Worm (Caenorhabditis elegans) whole organism, L3 larva: ENCODE measurements around the gene pges-2.

Experiments used
- R02D3.7 ChIP-seq: fragments of 150-350 bp; optimal IDR thresholded peaks from 2 replicates; lab custom pipeline; 2014; ENCODE audit warnings: missing biosample characterization, missing genetic modification characterization
- ZK546.5 ChIP-seq: sonication (generic microtip); optimal IDR thresholded peaks from 2 replicates; lab custom pipeline; 2017; ENCODE audit warnings: missing biosample characterization, missing genetic modification characterization
- ceh-82 ChIP-seq: fragments of 150-350 bp; optimal IDR thresholded peaks from 2 replicates; lab custom pipeline; 2014; ENCODE audit warnings: missing biosample characterization, missing genetic modification characterization
- ceh-9 ChIP-seq: sonication (generic microtip); optimal IDR thresholded peaks from 2 replicates; lab custom pipeline; 2018; ENCODE audit warnings: missing biosample characterization, missing genetic modification characterization
- daf-12 ChIP-seq: fragments of 150-350 bp; optimal IDR thresholded peaks from 2 replicates; lab custom pipeline; 2014; ENCODE audit warnings: missing biosample characterization, missing genetic modification reagents, missing genetic modification characterization
- egl-5 ChIP-seq: fragments of 150-350 bp; optimal IDR thresholded peaks from 2 replicates; lab custom pipeline; 2017; ENCODE audit warnings: missing biosample characterization, missing genetic modification reagents, missing genetic modification characterization, inconsistent platforms
- elt-1 ChIP-seq: fragments of 150-350 bp; optimal IDR thresholded peaks from 2 replicates; lab custom pipeline; 2014; ENCODE audit warnings: missing biosample characterization, missing genetic modification characterization
- elt-2 ChIP-seq: sonication (generic microtip); optimal IDR thresholded peaks from 2 replicates; lab custom pipeline; 2016; ENCODE audit warnings: missing genetic modification reagents, mild to moderate bottlenecking, missing genetic modification characterization, missing compliant biosample characterization
- elt-3 ChIP-seq, 3 experiments: fragments of 150-350 bp in 1 of 3; sonication (generic microtip) in 2 of 3; optimal IDR thresholded peaks; 2 replicates in 2 of 3; 4 replicates in 1 of 3; lab custom pipeline; 2014 to 2017; ENCODE audit warnings: missing biosample characterization in 3 of 3, missing genetic modification characterization in 3 of 3
- eor-1 ChIP-seq, 2 experiments: fragments of 150-350 bp; optimal IDR thresholded peaks; 2 replicates each; lab custom pipeline; 2014 to 2018; ENCODE audit warnings: missing biosample characterization in 2 of 2, missing genetic modification characterization in 2 of 2
- fkh-10 ChIP-seq: sonication (generic microtip); optimal IDR thresholded peaks from 2 replicates; lab custom pipeline; 2017; ENCODE audit warnings: missing biosample characterization, missing genetic modification reagents, missing genetic modification characterization
- fkh-2 ChIP-seq: fragments of 150-350 bp; optimal IDR thresholded peaks from 2 replicates; lab custom pipeline; 2014; ENCODE audit warnings: missing biosample characterization, missing genetic modification reagents, missing genetic modification characterization
- fos-1 ChIP-seq: fragments of 150-350 bp; optimal IDR thresholded peaks from 2 replicates; lab custom pipeline; 2014; ENCODE audit warnings: missing biosample characterization, missing genetic modification characterization
- hmg-11 ChIP-seq: sonication (generic microtip); optimal IDR thresholded peaks from 2 replicates; lab custom pipeline; 2016; ENCODE audit warnings: missing genetic modification characterization, missing compliant biosample characterization
- jun-1 ChIP-seq: fragments of 150-350 bp; optimal IDR thresholded peaks from 2 replicates; lab custom pipeline; 2014; ENCODE audit warnings: missing biosample characterization, missing genetic modification reagents, missing genetic modification characterization
- lin-15B ChIP-seq: fragments of 150-350 bp; optimal IDR thresholded peaks from 2 replicates; lab custom pipeline; 2014; ENCODE audit warnings: missing biosample characterization, missing genetic modification characterization
- lsy-12 ChIP-seq: sonication (generic microtip); optimal IDR thresholded peaks from 2 replicates; lab custom pipeline; 2016; ENCODE audit warnings: mild to moderate bottlenecking, missing genetic modification characterization, missing compliant biosample characterization
- mdl-1 ChIP-seq: fragments of 150-350 bp; optimal IDR thresholded peaks from 2 replicates; lab custom pipeline; 2014; ENCODE audit warnings: missing biosample characterization, missing genetic modification characterization
- mml-1 ChIP-seq: fragments of 150-350 bp; sonication (generic microtip); optimal IDR thresholded peaks from 3 replicates; lab custom pipeline; 2014; ENCODE audit warnings: missing biosample characterization, missing genetic modification characterization
- nfya-1 ChIP-seq: sonication (generic microtip); optimal IDR thresholded peaks from 2 replicates; lab custom pipeline; 2017; ENCODE audit warnings: missing genetic modification characterization, mild to moderate bottlenecking, missing compliant biosample characterization, antibody characterized with exemption, moderate library complexity; ENCODE audit not compliant: insufficient read depth
- nhr-11 ChIP-seq: fragments of 150-350 bp; optimal IDR thresholded peaks from 2 replicates; lab custom pipeline; 2014; ENCODE audit warnings: missing biosample characterization, missing genetic modification characterization
- nhr-23 ChIP-seq: fragments of 150-350 bp; optimal IDR thresholded peaks from 2 replicates; lab custom pipeline; 2014; ENCODE audit warnings: missing biosample characterization, missing genetic modification reagents, missing genetic modification characterization
- nhr-237 ChIP-seq: fragments of 150-350 bp; optimal IDR thresholded peaks from 2 replicates; lab custom pipeline; 2014; ENCODE audit warnings: missing biosample characterization, missing genetic modification characterization
- nhr-25 ChIP-seq: sonication (generic microtip); optimal IDR thresholded peaks from 2 replicates; lab custom pipeline; 2017; ENCODE audit warnings: missing biosample characterization, missing genetic modification characterization
- nhr-28 ChIP-seq: fragments of 150-350 bp; optimal IDR thresholded peaks from 2 replicates; lab custom pipeline; 2014; ENCODE audit warnings: missing biosample characterization, missing genetic modification characterization
- nhr-43 ChIP-seq: sonication (generic microtip); optimal IDR thresholded peaks from 2 replicates; lab custom pipeline; 2016; ENCODE audit warnings: mild to moderate bottlenecking, missing genetic modification characterization, missing compliant biosample characterization; ENCODE audit not compliant: poor library complexity, severe bottlenecking
- nhr-67 ChIP-seq: fragments of 150-350 bp; optimal IDR thresholded peaks from 2 replicates; lab custom pipeline; 2014; ENCODE audit warnings: missing biosample characterization, missing genetic modification characterization
- nhr-77 ChIP-seq: fragments of 150-350 bp; optimal IDR thresholded peaks from 2 replicates; lab custom pipeline; 2014; ENCODE audit warnings: missing biosample characterization, missing genetic modification characterization
- pha-4 ChIP-seq: fragments of 150-350 bp; optimal IDR thresholded peaks from 2 replicates; lab custom pipeline; 2014; ENCODE audit warnings: missing biosample characterization, missing genetic modification reagents, missing genetic modification characterization
- pqm-1 ChIP-seq: fragments of 150-350 bp; optimal IDR thresholded peaks from 2 replicates; lab custom pipeline; 2017; ENCODE audit warnings: missing biosample characterization, missing genetic modification characterization, inconsistent platforms
- sea-2 ChIP-seq: fragments of 150-350 bp; sonication (generic microtip); optimal IDR thresholded peaks from 4 replicates; lab custom pipeline; 2014; ENCODE audit warnings: missing biosample characterization, missing genetic modification reagents, missing genetic modification characterization
- skn-1 ChIP-seq: fragments of 150-350 bp; optimal IDR thresholded peaks from 2 replicates; lab custom pipeline; 2014; ENCODE audit warnings: missing biosample characterization, missing genetic modification characterization
- tbx-2 ChIP-seq: sonication (generic microtip); optimal IDR thresholded peaks from 2 replicates; lab custom pipeline; 2016; ENCODE audit warnings: mild to moderate bottlenecking, missing genetic modification characterization, missing compliant biosample characterization
- unc-62 ChIP-seq: fragments of 150-350 bp; sonication (generic microtip); optimal IDR thresholded peaks from 4 replicates; lab custom pipeline; 2014; ENCODE audit warnings: missing biosample characterization, missing genetic modification reagents, missing genetic modification characterization
- zag-1 ChIP-seq: fragments of 150-350 bp; optimal IDR thresholded peaks from 2 replicates; lab custom pipeline; 2014; ENCODE audit warnings: missing biosample characterization, missing genetic modification characterization
- ztf-11 ChIP-seq: fragments of 150-350 bp; optimal IDR thresholded peaks from 2 replicates; lab custom pipeline; 2014; ENCODE audit warnings: missing biosample characterization, missing genetic modification characterization
- ztf-4 ChIP-seq: fragments of 150-350 bp; optimal IDR thresholded peaks from 2 replicates; lab custom pipeline; 2014; ENCODE audit warnings: missing biosample characterization, missing genetic modification characterization

pges-2 gene

DNA sequence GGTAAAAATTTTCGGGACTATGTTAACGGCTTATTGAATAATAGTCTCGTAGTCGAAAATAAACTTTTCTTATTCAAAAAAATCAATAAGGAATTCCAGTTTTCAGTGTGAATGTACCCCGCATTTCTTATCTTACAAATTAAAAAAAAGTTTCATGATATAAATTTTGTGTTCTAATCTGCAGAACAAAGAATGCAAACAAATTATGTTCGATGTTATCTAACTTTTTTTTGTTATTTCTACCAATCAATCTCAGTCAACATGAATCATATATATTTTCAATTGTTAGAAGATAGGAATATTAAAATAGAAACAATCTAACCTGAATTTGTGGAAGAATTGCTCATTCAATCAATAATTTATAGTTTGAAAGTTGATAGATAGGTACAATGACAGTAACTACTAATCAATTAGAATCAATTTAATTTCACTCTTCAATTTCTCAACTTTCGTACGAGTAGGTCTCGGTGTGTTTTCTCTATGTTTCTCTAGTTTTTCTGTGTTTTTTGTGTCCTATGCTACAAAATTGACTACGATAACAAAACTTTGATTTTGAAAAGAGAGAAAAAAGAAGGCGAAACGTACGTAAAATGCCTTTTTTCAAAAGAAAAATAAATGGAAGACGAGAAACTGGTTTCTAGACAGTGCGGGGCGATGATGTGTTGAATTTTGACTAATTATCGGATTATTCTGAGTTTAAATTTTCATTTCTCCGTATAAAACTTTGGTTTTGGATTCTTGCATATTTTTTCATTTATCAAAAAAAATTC lies 17.5 kb downstream of the pges-2 start, which contains the start of the genes unc-43 and Y43C5B.3:
TSS of gene unc-43 (minus strand) at position 347 of the 770 bp plus-strand sequence.
TSS of gene Y43C5B.3 (plus strand) at position 720 of the 770 bp plus-strand sequence.
- TF ChIP-seq ztf-11, result no peak
- TF ChIP-seq pqm-1 (tag; lab: Kevin White, UChicago), result peak; percentile 86
- TF ChIP-seq egl-5 (tag; lab: Kevin White, UChicago), result no peak
- no peak for TF ChIP-seq nhr-28 (tag; lab: Kevin White, UChicago)
- TF ChIP-seq mml-1 (tag; lab: Kevin White, UChicago), result no peak
- no peak for TF ChIP-seq unc-62 (GFP tag; lab: Kevin White, UChicago)
- TF ChIP-seq pha-4 (tag; lab: Kevin White, UChicago), result peak; percentile 66
- no peak for TF ChIP-seq sea-2 (GFP tag; lab: Kevin White, UChicago)
- TF ChIP-seq eor-1 (tag; optimal IDR thresholded peaks at IDR 0.05; lab: Kevin White, UChicago), result no peak
- TF ChIP-seq elt-2, result peak; percentile 84
- no peak for TF ChIP-seq mdl-1 (tag; lab: Kevin White, UChicago)
- TF ChIP-seq fos-1, result no peak
- no peak for TF ChIP-seq ztf-4
- no peak for TF ChIP-seq nhr-237 (tag; lab: Kevin White, UChicago)
- no peak for TF ChIP-seq nhr-11 (tag; lab: Kevin White, UChicago)
- no peak for TF ChIP-seq daf-12
- TF ChIP-seq nhr-77 (tag; lab: Kevin White, UChicago), result no peak
- TF ChIP-seq elt-3 (tag; optimal IDR thresholded peaks at IDR 0.05; lab: Kevin White, UChicago), result no peak
- no peak for TF ChIP-seq fkh-10 (GFP tag; lab: Kevin White, UChicago)
- TF ChIP-seq fkh-2 (tag; lab: Kevin White, UChicago), result no peak
- no peak for TF ChIP-seq nhr-43 (tag; lab: Kevin White, UChicago)
- no peak for TF ChIP-seq elt-1 (tag; lab: Kevin White, UChicago)

DNA sequence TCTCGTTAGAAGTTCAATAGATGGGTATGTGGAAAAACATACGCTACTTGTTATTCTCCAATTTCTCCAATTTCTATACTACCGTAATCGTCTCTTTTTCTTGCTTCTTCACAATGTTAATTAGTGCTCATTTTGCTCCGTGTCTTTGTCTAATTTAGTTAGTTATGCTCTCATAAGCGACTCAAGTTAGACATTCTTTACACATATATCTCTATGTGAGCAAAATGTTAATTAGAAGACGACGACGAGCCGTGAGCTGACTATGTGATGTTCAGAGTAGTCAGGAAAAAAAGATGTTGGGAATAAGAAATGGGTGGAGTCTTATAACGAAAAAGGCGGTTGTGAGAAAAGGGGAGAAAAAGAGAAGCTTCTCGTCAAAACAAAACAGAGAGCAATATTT lies 20.1 kb downstream of the pges-2 start:
- TF ChIP-seq mml-1 (tag; lab: Kevin White, UChicago), result no peak
- no peak for TF ChIP-seq nhr-25
- TF ChIP-seq elt-2, result no peak
- no peak for TF ChIP-seq nhr-28 (tag; lab: Kevin White, UChicago)
- no peak for TF ChIP-seq daf-12
- TF ChIP-seq zag-1, result no peak
- no peak for TF ChIP-seq sea-2 (GFP tag; lab: Kevin White, UChicago)
- TF ChIP-seq fkh-10 (GFP tag; lab: Kevin White, UChicago), result no peak
- no peak for TF ChIP-seq tbx-2 (tag; lab: Kevin White, UChicago)
- no peak for TF ChIP-seq egl-5 (tag; lab: Kevin White, UChicago)
- no peak for TF ChIP-seq ceh-9
- no peak for TF ChIP-seq ceh-82 (tag; lab: Kevin White, UChicago)
- no peak for TF ChIP-seq ZK546.5
- TF ChIP-seq nhr-67 (tag; lab: Kevin White, UChicago), result no peak
- TF ChIP-seq nfya-1 (tag; lab: Kevin White, UChicago), result no peak

DNA sequence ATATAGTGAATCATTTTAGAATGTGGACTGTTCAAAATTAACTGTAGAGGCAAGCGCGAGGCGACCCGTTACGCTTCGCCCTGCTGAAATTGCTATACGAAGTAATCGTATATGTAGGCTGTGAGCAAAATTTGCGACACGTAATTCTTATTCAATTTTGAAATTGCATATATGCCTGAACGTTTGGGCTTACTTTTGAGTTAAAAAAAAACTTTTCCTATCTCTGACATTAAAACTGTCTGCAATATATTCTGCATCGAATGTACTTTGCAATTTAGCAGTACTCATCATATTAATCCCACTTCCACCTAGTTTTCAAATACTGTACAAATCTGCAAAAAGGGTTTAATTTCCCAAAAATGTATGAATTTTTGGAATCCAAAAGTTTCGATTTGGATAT lies 20.6 kb downstream of the pges-2 start:
- TF ChIP-seq elt-3 (tag; optimal IDR thresholded peaks at IDR 0.05; lab: Kevin White, UChicago), result no peak
- TF ChIP-seq lin-15B (tag; lab: Kevin White, UChicago), result no peak
- TF ChIP-seq ceh-9, result no peak
- no peak for TF ChIP-seq nhr-77 (tag; lab: Kevin White, UChicago)
- no peak for TF ChIP-seq nhr-25
- no peak for TF ChIP-seq skn-1
- no peak for TF ChIP-seq zag-1
- TF ChIP-seq jun-1, result no peak
- no peak for TF ChIP-seq elt-1 (tag; lab: Kevin White, UChicago)
- TF ChIP-seq fkh-2 (tag; lab: Kevin White, UChicago), result no peak
- TF ChIP-seq egl-5 (tag; lab: Kevin White, UChicago), result no peak
- no peak for TF ChIP-seq ZK546.5
- no peak for TF ChIP-seq pqm-1 (tag; lab: Kevin White, UChicago)
- TF ChIP-seq eor-1 (tag; optimal IDR thresholded peaks at IDR 0.05; lab: Kevin White, UChicago), result no peak
- no peak for TF ChIP-seq hmg-11 (tag; lab: Kevin White, UChicago)
- TF ChIP-seq fkh-10 (GFP tag; lab: Kevin White, UChicago), result no peak
- no peak for TF ChIP-seq nfya-1 (tag; lab: Kevin White, UChicago)
- no peak for TF ChIP-seq R02D3.7 (tag; lab: Kevin White, UChicago)
- TF ChIP-seq nhr-23, result no peak
- TF ChIP-seq lsy-12 (tag; lab: Kevin White, UChicago), result no peak
